Worm (Caenorhabditis elegans): ENCODE results near the gene F08F1.9.
A peak's percentile ranks its signal among the peaks of the same experiment; 100 is the strongest.

The F08F1.9 gene

DNA sequence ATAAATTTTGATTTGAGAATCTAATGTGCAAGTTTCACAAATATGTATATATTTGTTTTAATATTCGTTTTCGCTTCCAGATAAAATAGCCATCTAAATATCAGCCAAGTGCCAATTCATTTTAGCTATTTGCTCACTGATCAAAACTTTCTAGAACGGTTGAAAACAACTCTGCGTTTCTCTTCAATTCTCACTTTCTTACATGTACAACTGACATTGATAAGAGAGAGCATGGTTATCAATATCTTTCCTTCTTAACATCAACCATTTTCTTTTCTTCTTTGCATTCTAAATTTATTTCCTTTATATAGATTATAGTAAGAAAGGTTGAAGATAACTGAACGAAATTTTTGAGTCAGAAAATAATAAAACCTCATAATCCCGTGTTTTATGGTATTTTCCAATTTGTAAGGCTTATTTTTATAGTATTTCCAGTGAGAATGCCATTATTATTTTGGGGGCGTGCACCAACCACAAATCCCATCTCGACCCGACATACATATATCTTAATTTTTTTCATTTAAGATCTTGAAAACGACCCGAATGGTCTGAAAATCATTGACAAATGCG, 17.8 kb upstream of the F08F1.9 start, which contains the start of gene F08F1.3:
TSS of gene F08F1.3 (plus strand) at position 520 of the 570 bp plus-strand sequence.
- no peak for TF ChIP-seq ztf-4 (tag; optimal IDR thresholded peaks at IDR 0.05)
- no peak for TF ChIP-seq nhr-71 (tag; optimal IDR thresholded peaks at IDR 0.05)
- TF ChIP-seq swsn-7 (tag; optimal IDR thresholded peaks at IDR 0.05) = no peak
- TF ChIP-seq elt-2 (tag; optimal IDR thresholded peaks at IDR 0.05) = peak; percentile 52

DNA sequence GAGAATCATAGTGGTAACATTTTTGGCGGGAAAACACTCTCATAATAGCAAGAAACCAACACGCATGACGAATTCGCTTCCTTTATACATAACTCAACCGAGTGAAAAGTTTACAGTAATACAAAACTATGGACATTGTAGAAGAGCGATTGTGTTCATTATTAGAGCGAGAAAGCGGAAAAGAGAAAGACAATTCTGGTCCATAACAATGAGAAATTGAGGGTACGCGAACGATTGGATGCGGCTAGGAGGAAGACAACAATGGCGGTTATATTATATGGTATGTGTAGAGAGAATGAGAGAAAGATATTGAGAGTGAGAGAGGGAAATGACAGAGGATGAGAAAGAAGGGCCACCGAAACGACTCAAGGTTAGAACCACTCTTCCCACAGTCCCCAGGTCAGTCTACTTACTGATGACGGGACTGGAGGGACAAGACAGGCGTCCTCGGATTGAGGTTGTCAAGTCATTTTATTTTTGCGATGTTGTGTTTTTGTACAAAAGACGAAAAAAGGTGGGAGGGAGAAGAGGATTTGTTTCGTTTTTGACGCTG, 15.6 kb upstream of the F08F1.9 start:
- peak; percentile 48 for TF ChIP-seq lin-14 (GFP tag; optimal IDR thresholded peaks at IDR 0.05)
- peak; percentile 28 for TF ChIP-seq blmp-1 (tag; optimal IDR thresholded peaks at IDR 0.05)
- peak; percentile 7 for TF ChIP-seq nhr-71 (tag; optimal IDR thresholded peaks at IDR 0.05)
- TF ChIP-seq snu-23 (GFP tag; optimal IDR thresholded peaks at IDR 0.05) = peak; percentile 16
- peak; percentile 66 for TF ChIP-seq nhr-85 (tag)
- no peak for TF ChIP-seq ceh-90 (tag; optimal IDR thresholded peaks at IDR 0.05)

DNA sequence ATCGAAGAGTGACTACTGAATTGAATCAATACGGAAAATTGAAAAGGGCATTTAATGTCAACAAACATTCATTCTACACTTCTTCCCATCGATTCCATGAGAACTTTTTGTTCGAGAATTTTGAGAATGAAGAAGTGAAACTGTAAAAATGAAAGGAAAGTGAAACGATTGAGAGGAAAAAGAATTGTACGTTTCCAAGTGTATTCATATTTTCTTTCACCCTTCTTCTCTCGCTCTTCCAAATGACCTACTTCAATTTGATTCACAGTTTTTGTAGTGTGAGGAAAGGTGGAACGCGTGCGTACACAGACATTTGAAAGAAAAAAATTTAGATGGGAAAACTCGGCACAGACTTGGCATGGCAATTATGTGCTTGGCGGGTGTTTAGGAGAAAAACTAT, 13.6 kb upstream of the F08F1.9 start:
- TF ChIP-seq blmp-1 (tag; optimal IDR thresholded peaks at IDR 0.05) = peak; percentile 77
- TF ChIP-seq lin-39 (tag; optimal IDR thresholded peaks at IDR 0.05) = no peak
- TF ChIP-seq dsc-1 (tag; optimal IDR thresholded peaks at IDR 0.05) = no peak
- TF ChIP-seq nhr-85 (tag) = peak; percentile 42

- TF ChIP-seq nhr-28 (tag; optimal IDR thresholded peaks at IDR 0.05) (no peak), ces-1 (GFP tag; optimal IDR thresholded peaks at IDR 0.05) (no peak), mep-1 (tag; optimal IDR thresholded peaks at IDR 0.05) (no peak), ceh-82 (tag; optimal IDR thresholded peaks at IDR 0.05) (no peak), hpl-2 (GFP tag; optimal IDR thresholded peaks at IDR 0.05) (no peak), alr-1 (tag; optimal IDR thresholded peaks at IDR 0.05; ENCODE audit: borderline replicate concordance) (no peak), unc-30 (tag; optimal IDR thresholded peaks at IDR 0.05) (no peak), efl-3 (GFP tag; optimal IDR thresholded peaks at IDR 0.05) (no peak), lir-3 (tag; optimal IDR thresholded peaks at IDR 0.05; ENCODE audit: poor library complexity) (no peak), snpc-4 (tag; optimal IDR thresholded peaks at IDR 0.05) (no peak), C34B4.2 (tag; optimal IDR thresholded peaks at IDR 0.05) (no peak), nhr-90 (tag; optimal IDR thresholded peaks at IDR 0.05; ENCODE audit: poor library complexity) (no peak), swsn-7 (tag; optimal IDR thresholded peaks at IDR 0.05) (no peak), isw-1 (GFP tag; IDR thresholded peaks at IDR 0.05) (no peak), aha-1 (tag; optimal IDR thresholded peaks at IDR 0.05) (no peak), aly-2 (tag; optimal IDR thresholded peaks at IDR 0.05) (no peak), ceh-63 (GFP tag; optimal IDR thresholded peaks at IDR 0.05) (no peak)
Observed at ce11 chrX:8423633-8424032, 13.0 kb upstream of the F08F1.9 start, which contains the start of gene tth-1. TSS of gene tth-1 (minus strand) at chrX:8423733.

ce11 chrX:8423199-8423598, 12.5 kb upstream of the F08F1.9 start:
- peak; percentile 8 for TF ChIP-seq elt-2 (tag; optimal IDR thresholded peaks at IDR 0.05)
- no peak for TF ChIP-seq hlh-17 (GFP tag; optimal IDR thresholded peaks at IDR 0.05; ENCODE audit: borderline replicate concordance)

ce11 chrX:8422020-8422419, 11.4 kb upstream of the F08F1.9 start, which contains the start of gene tag-123:
TSS of gene tag-123 (minus strand) at chrX:8422055.
- peak; percentile 48 to 72 for TF ChIP-seq lin-35 (GFP tag; optimal IDR thresholded peaks at IDR 0.05)
- peak; percentile 17 for TF ChIP-seq dsc-1 (tag; optimal IDR thresholded peaks at IDR 0.05)
- peak; percentile 63 for TF ChIP-seq nhr-20 (tag; optimal IDR thresholded peaks at IDR 0.05)
- peak; percentile 50 for TF ChIP-seq tbx-2 (tag; optimal IDR thresholded peaks at IDR 0.05)
- no peak for TF ChIP-seq lir-3 (tag; optimal IDR thresholded peaks at IDR 0.05; ENCODE audit: poor library complexity)
- TF ChIP-seq lin-13 (GFP tag; optimal IDR thresholded peaks at IDR 0.05) = peak; percentile 37
- TF ChIP-seq jun-1 (tag; optimal IDR thresholded peaks at IDR 0.05) = no peak
- peak; percentile 58 for TF ChIP-seq nhr-47 (tag; optimal IDR thresholded peaks at IDR 0.05)
- TF ChIP-seq dpl-1 (GFP tag; optimal IDR thresholded peaks at IDR 0.05) = peak; percentile 36 to 45 (median 39)
- peak in 2 of 3 experiments; percentile 26 to 70 for TF ChIP-seq ceh-82 (tag; optimal IDR thresholded peaks at IDR 0.05)
- peak; percentile 33 for TF ChIP-seq unc-86 (tag; optimal IDR thresholded peaks at IDR 0.05)
- TF ChIP-seq mab-9 (GFP tag; IDR thresholded peaks at IDR 0.05) = no peak
- no peak for TF ChIP-seq elt-2 (tag; optimal IDR thresholded peaks at IDR 0.05)
- peak; percentile 54 for TF ChIP-seq swsn-7 (tag; optimal IDR thresholded peaks at IDR 0.05)
- TF ChIP-seq mep-1 (tag; optimal IDR thresholded peaks at IDR 0.05) = peak; percentile 63
- TF ChIP-seq hlh-4 (tag; optimal IDR thresholded peaks at IDR 0.05) = no peak
- no peak for TF ChIP-seq tlp-1 (tag; optimal IDR thresholded peaks at IDR 0.05)
- peak; percentile 70 for TF ChIP-seq nhr-71 (tag; optimal IDR thresholded peaks at IDR 0.05)
- peak; percentile 75 for TF ChIP-seq lin-14 (GFP tag; optimal IDR thresholded peaks at IDR 0.05)
- peak; percentile 29 for TF ChIP-seq isw-1 (GFP tag; IDR thresholded peaks at IDR 0.05)
- TF ChIP-seq C16A3.4 (tag; optimal IDR thresholded peaks at IDR 0.05) = peak; percentile 52
- no peak for TF ChIP-seq nhr-28 (tag; optimal IDR thresholded peaks at IDR 0.05)
